Fruit fly (Drosophila melanogaster) whole organism: ENCODE measurements around the gene CG5510.

ENCODE experiments used
- CG8478 ChIP-seq: fragments of >200 bp; optimal IDR thresholded peaks from 2 replicates; lab custom pipeline; 2018; ENCODE audit warnings: inconsistent platforms
- Dll ChIP-seq: fragments of >200 bp; optimal IDR thresholded peaks from 2 replicates; lab custom pipeline; 2017
- EcR ChIP-seq, 2 experiments: fragments of >200 bp; optimal IDR thresholded peaks; 2 replicates each; lab custom pipeline; 2017; ENCODE audit warnings: missing biosample characterization in 2 of 2, missing genetic modification characterization in 2 of 2, missing genetic modification reagents in 2 of 2
- pan ChIP-seq: fragments of >200 bp; optimal IDR thresholded peaks from 2 replicates; lab custom pipeline; 2017
- psq ChIP-seq: fragments of >200 bp; optimal IDR thresholded peaks from 2 replicates; lab custom pipeline; 2017
- usp ChIP-seq: fragments of >200 bp; optimal IDR thresholded peaks from 2 replicates; lab custom pipeline; 2017; ENCODE audit warnings: missing biosample characterization, missing genetic modification characterization, mixed read lengths

Gene CG5510

DNA sequence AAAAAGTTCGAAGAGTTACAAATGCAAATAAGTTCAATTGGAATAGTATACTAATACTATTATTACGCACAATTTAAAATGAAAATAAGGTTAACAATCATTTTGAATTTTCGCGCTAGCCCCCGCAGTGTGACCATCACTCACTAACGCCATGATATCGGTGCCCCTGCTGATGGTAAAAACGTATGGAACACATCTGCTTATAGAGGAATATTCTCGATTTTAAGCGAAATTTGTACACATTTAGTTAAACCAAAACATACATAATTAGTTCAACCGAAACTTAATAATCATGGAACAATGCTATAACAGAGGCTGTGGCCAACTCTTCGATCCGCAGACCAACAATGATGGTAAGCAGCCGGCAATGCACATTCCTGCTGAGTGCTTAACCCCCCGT is 16.8 kb upstream of the CG5510 start, which contains the start of gene mora:
Gene mora (plus strand): TSS at position 172 of the 400 bp plus-strand sequence.
- no peak for TF ChIP-seq psq (lab: Kevin White, UChicago)
- no peak for TF ChIP-seq EcR (GFP tag; optimal IDR thresholded peaks at IDR 0.05; lab: Kevin White, UChicago)
- TF ChIP-seq CG8478 (lab: Kevin White, UChicago) = no peak
- no peak for TF ChIP-seq Dll
- no peak for TF ChIP-seq pan
- TF ChIP-seq usp (GFP tag; lab: Kevin White, UChicago) = no peak

DNA sequence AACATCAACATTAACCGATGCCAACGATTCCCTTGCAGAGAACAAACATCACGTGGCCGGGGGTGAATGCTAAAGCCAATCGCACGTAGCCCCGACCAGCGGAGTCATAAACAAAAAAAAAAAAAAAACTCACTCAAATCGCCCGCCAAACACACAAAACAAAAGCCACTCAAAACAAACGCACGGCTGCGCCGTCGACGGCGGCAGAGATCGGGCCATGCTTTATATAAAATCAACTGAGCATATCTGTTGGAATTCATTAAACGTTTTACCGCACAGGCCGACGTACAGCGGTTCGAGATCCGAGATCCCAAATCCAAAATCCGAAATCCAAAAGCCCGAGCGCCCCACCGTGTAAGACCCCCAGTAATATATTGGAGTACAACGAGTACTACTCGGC is 3.0 kb upstream of the CG5510 start, which contains the start of gene CG13606:
Gene CG13606 (plus strand): TSS at position 250 of the 400 bp plus-strand sequence.
- TF ChIP-seq CG8478 (lab: Kevin White, UChicago) (no peak), psq (lab: Kevin White, UChicago) (no peak), pan (no peak), Dll (no peak), EcR (GFP tag; optimal IDR thresholded peaks at IDR 0.05; lab: Kevin White, UChicago) (no peak), usp (GFP tag; lab: Kevin White, UChicago) (no peak)

DNA sequence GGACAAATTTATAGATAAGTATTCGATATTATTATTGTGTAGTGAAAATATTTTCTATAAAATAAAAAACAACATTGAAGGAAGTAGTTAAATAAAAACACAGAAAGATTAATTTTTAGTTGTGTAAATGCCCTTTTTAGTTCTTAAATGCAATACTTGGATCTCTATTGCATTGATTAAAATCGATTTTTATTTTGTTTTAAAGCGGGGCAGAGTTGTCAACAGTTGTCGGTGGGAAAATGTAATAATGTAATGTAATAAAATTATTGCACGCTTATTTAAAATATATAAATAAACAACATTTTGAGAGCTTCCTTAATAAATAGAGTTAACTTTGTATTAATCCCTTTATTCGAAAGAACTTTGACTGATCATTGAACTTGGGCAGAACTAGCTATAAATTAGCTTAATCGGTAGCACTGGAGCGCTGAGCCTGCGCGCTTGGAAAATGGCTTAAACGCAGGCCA is 5.8 kb downstream of the CG5510 start, which contains the start of gene Apc2:
Gene Apc2 (plus strand): TSS at position 411 of the 467 bp plus-strand sequence.
- TF ChIP-seq Dll (no peak), CG8478 (lab: Kevin White, UChicago) (no peak), pan (no peak), psq (lab: Kevin White, UChicago) (no peak), EcR (GFP tag; optimal IDR thresholded peaks at IDR 0.05; lab: Kevin White, UChicago) (no peak), usp (GFP tag; lab: Kevin White, UChicago) (no peak)

DNA sequence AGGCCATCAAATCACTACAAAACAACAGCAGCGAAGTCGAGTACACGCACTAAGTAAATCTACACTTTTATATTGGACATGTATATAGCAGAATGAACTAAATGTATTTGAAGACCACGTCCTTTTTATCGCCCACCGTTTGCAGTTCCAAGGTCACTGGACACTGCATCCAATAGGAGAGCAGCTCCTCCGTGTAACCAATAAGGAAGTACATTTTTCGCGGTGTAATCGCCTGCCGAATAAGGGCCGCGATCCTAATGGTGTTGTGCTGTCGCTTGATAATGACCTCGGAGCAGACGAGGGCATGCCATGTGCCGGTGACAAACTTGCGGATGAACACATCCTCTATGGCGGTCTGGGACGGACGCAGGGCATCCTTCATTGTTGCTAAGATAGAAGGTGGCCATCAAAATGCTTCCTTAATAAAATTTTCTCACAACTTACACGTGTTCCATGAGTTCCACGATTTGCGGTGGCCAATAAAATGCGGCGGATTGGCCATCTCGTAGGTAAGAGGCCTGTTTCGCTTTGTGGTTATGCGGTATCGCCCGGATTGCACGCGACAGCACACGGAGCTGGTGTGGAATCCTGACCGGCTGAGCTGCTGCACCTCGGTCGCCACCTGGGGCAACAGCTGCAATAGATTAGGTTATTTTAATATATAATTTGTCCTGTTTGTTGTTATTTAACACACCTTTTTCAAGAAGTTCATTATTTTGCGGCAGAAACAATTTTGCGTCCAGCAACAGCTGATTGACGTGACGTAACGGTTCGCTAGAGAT is 6.4 kb downstream of the CG5510 start, which contains the start of gene mRpS24:
Gene mRpS24 (minus strand): TSS at position 772 of the 782 bp plus-strand sequence.
- no peak for TF ChIP-seq Dll
- TF ChIP-seq usp (GFP tag; lab: Kevin White, UChicago) = no peak
- no peak for TF ChIP-seq pan
- no peak for TF ChIP-seq psq (lab: Kevin White, UChicago)

dm6 chr3R:24161173-24161811 is 8.1 kb downstream of the CG5510 start, which contains the start of the genes Myo95E and TBC1d7:
Gene Myo95E (minus strand): TSS chr3R:24161498.
Gene TBC1d7 (plus strand): TSS chr3R:24161727.
- TF ChIP-seq pan (peak; percentile 69), Dll (no peak)

DNA sequence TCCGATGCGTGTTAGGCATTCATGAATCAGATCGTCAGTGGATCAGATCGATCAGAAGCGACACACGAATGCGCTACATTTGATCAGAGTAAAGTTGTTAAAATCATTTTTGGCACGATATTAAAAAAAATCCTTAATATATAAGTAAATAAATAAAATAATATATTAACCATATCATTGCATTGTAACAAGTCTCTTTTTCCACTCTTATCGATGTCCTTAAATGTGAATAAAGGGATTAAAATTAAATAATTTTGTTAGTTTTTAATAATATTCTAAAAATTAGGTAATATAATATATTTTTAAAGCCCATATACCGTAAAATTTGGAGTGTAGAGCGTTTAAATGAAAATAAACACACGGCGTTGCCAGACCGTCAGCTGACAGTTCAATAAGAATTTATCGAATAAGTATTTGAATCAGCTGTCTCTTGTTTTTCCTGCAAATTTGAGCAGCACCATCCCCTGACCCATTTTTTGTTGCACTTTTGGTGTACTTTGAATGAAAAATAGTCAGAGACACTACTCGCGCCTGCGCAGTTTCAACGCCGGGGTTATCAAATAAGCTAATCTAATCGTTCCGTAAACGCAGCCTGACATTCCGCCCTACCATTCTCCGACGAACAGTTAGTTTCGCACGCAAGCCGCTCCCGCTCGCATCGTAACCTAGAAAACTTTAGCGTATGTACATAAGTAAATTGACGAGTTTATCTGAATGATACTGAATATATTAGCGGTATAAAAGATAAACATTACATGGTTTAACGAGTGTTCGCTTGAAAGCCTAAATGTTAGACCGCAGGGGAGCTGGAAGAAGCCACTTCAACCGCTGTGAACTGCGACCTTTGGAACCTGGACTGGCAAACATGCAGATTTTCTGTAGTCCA is 17.2 kb downstream of the CG5510 start, which contains the start of the genes p38a and CG6178:
Gene p38a (minus strand): TSS at position 398 of the 886 bp plus-strand sequence.
Gene CG6178 (plus strand): TSS at position 424 of the 886 bp plus-strand sequence.
- TF ChIP-seq psq (lab: Kevin White, UChicago) = no peak
- TF ChIP-seq CG8478 (lab: Kevin White, UChicago) = no peak
- no peak for TF ChIP-seq pan
- TF ChIP-seq EcR (GFP tag; optimal IDR thresholded peaks at IDR 0.05; lab: Kevin White, UChicago) = no peak
- no peak for TF ChIP-seq Dll
- no peak for TF ChIP-seq usp (GFP tag; lab: Kevin White, UChicago)

dm6 chr3R:24150103-24150502 is 19.3 kb downstream of the CG5510 start, which contains the start of gene p38c:
Gene p38c (minus strand): TSS chr3R:24150203.
- no peak for TF ChIP-seq pan
- TF ChIP-seq EcR (GFP tag; optimal IDR thresholded peaks at IDR 0.05; lab: Kevin White, UChicago) = no peak
- no peak for TF ChIP-seq psq (lab: Kevin White, UChicago)

- TF ChIP-seq EcR (GFP tag; optimal IDR thresholded peaks at IDR 0.05; lab: Kevin White, UChicago) = no peak
- TF ChIP-seq Dll = no peak
- no peak for TF ChIP-seq psq (lab: Kevin White, UChicago)
- no peak for TF ChIP-seq usp (GFP tag; lab: Kevin White, UChicago)
- TF ChIP-seq pan = no peak
- no peak for TF ChIP-seq CG8478 (lab: Kevin White, UChicago)
Observed at dm6 chr3R:24148838-24149237, 20.5 kb downstream of the CG5510 start, which contains the start of gene Slimp. Gene Slimp (minus strand): TSS chr3R:24148967.

DNA sequence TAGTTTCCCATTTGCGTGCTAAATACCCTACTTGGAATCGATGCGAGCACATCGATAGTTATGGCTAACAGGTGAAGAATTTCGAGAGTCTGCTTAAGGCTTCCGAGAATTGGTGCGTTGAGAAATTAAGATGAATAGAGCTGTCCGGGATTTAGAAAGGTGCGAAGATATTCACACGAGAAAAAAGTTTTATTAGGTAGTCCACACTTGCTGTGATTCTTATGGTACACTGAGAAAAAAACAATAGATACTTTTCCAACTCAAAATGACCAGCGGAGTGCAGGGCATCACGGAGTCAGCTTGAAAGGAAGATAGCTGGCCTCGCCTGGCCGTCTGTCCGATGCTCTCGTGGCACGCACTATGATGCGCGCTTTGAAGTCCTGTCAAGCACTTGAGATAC is 24.8 kb downstream of the CG5510 start:
- TF ChIP-seq psq (lab: Kevin White, UChicago) (no peak), Dll (no peak), CG8478 (lab: Kevin White, UChicago) (no peak), EcR (GFP tag; optimal IDR thresholded peaks at IDR 0.05; lab: Kevin White, UChicago) (no peak), pan (no peak)

DNA sequence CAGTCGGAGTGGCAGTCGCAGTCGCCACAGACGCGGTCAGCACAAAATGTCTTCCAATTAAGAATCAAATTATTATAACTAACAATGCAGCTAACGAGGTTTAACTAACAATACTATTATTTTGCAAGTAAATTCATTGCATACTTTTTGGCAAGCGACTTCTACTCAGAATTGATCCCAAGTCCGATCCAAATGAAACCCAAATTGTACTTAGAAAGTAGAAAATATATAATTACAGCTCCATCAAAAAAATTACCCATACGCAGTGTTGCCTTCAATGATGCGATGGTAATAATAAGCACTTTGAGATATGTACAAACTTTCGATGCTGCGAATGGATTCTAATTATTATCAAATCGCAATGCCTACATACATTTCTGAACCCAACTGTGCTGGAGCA is 25.6 kb downstream of the CG5510 start:
- TF ChIP-seq EcR (GFP tag; optimal IDR thresholded peaks at IDR 0.05; lab: Kevin White, UChicago) (no peak), Dll (no peak), psq (lab: Kevin White, UChicago) (no peak), usp (GFP tag; lab: Kevin White, UChicago) (no peak), CG8478 (lab: Kevin White, UChicago) (no peak), pan (no peak)

DNA sequence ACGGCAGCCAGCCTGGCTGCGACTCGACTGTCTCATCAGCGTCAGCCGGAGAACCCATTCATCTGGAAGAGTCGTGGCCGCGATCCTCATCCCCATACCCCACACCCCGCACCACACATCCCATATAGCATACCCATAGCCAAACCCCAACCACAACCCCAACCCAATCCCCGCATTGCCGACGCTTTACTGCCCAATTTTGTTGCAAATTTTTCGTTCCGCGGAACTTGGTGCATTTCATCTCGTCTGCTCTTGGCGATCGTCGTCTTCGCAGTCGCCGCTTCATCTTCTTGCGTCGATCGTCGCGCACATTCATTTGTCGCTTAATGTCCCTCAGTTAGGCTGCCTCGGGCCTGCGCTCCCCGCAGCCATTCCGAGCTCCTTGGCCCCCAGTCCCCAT is 26.0 kb downstream of the CG5510 start:
- TF ChIP-seq Dll = peak; percentile 55
- no peak for TF ChIP-seq CG8478 (lab: Kevin White, UChicago)
